Fruit fly (Drosophila melanogaster) S2 (cell line): ENCODE measurements around the gene eIF3l.

Experiments used
- CG8478 ChIP-seq: fragments of >200 bp; optimal IDR thresholded peaks from 2 replicates; lab custom pipeline; 2018
- CTCF ChIP-seq, 2 experiments: fragments of >200 bp; optimal IDR thresholded peaks; 2 replicates each; lab custom pipeline; 2018

Gene eIF3l

dm6 chr3L:12115103-12115502, 30.8 kb downstream of the eIF3l start:
- TF ChIP-seq CTCF (optimal IDR thresholded peaks at IDR 0.05; lab: Kevin White, UChicago) (no peak), CG8478 (lab: Kevin White, UChicago) (no peak)

- TF ChIP-seq CTCF (optimal IDR thresholded peaks at IDR 0.05; lab: Kevin White, UChicago) (no peak), CG8478 (lab: Kevin White, UChicago) (no peak)
Observed at dm6 chr3L:12114188-12114587, 31.7 kb downstream of the eIF3l start.

dm6 chr3L:12113589-12113988, 32.3 kb downstream of the eIF3l start:
- TF ChIP-seq CTCF (optimal IDR thresholded peaks at IDR 0.05; lab: Kevin White, UChicago) (no peak), CG8478 (lab: Kevin White, UChicago) (no peak)

dm6 chr3L:12112967-12113366, 32.9 kb downstream of the eIF3l start:
- TF ChIP-seq CTCF (optimal IDR thresholded peaks at IDR 0.05; lab: Kevin White, UChicago) (no peak), CG8478 (lab: Kevin White, UChicago) (no peak)

- TF ChIP-seq CTCF (optimal IDR thresholded peaks at IDR 0.05; lab: Kevin White, UChicago) (no peak), CG8478 (lab: Kevin White, UChicago) (no peak)
Observed at dm6 chr3L:12111081-12111958, 34.6 kb downstream of the eIF3l start.

- no peak for TF ChIP-seq CTCF (optimal IDR thresholded peaks at IDR 0.05; lab: Kevin White, UChicago)
- no peak for TF ChIP-seq CG8478 (lab: Kevin White, UChicago)
Observed at dm6 chr3L:12109045-12109632, 36.8 kb downstream of the eIF3l start.

dm6 chr3L:12108515-12108914, 37.4 kb downstream of the eIF3l start:
- TF ChIP-seq CG8478 (lab: Kevin White, UChicago) (no peak), CTCF (optimal IDR thresholded peaks at IDR 0.05; lab: Kevin White, UChicago) (no peak)

- TF ChIP-seq CG8478 (lab: Kevin White, UChicago) (no peak), CTCF (optimal IDR thresholded peaks at IDR 0.05; lab: Kevin White, UChicago) (no peak)
Observed at dm6 chr3L:12107378-12107777, 38.5 kb downstream of the eIF3l start.

- no peak for TF ChIP-seq CG8478 (lab: Kevin White, UChicago)
- no peak for TF ChIP-seq CTCF (optimal IDR thresholded peaks at IDR 0.05; lab: Kevin White, UChicago)
Observed at dm6 chr3L:12101924-12102383, 43.9 kb downstream of the eIF3l start.

dm6 chr3L:12099329-12100031, 46.4 kb downstream of the eIF3l start:
- TF ChIP-seq CG8478 (lab: Kevin White, UChicago) (no peak), CTCF (optimal IDR thresholded peaks at IDR 0.05; lab: Kevin White, UChicago) (no peak)

dm6 chr3L:12096799-12097662, 48.9 kb downstream of the eIF3l start:
- no peak for TF ChIP-seq CTCF (optimal IDR thresholded peaks at IDR 0.05; lab: Kevin White, UChicago)

- no peak for TF ChIP-seq CTCF (optimal IDR thresholded peaks at IDR 0.05; lab: Kevin White, UChicago)
- TF ChIP-seq CG8478 (lab: Kevin White, UChicago) = no peak
Observed at dm6 chr3L:12095960-12096359, 49.9 kb downstream of the eIF3l start.
